Fruit fly (Drosophila melanogaster) whole organism, embryonic: ENCODE measurements around the gene CG5376.

ENCODE experiments used
- CG10565 ChIP-seq: fragments of 200-800 bp; sonication (Bioruptor generic); optimal IDR thresholded peaks from 3 replicates; lab custom pipeline; 2016; ENCODE audit warnings: missing biosample characterization, mild to moderate bottlenecking, missing genetic modification characterization
- CG10959 ChIP-seq: fragments of 200-800 bp; sonication (Bioruptor generic); IDR thresholded peaks from 2 replicates; pipeline ENCODE4 v1.3.6; 2022; ENCODE audit warnings: missing biosample characterization, missing genetic modification characterization
- CG12104 ChIP-seq: fragments of 200-800 bp; sonication (Bioruptor generic); optimal IDR thresholded peaks from 3 replicates; lab custom pipeline; 2016; ENCODE audit warnings: missing biosample characterization, missing genetic modification characterization
- CG12391 ChIP-seq: fragments of 200-800 bp; sonication (Bioruptor generic); optimal IDR thresholded peaks from 3 replicates; lab custom pipeline; 2018; ENCODE audit warnings: missing biosample characterization, mild to moderate bottlenecking, missing genetic modification characterization, moderate library complexity
- CG12942 ChIP-seq: fragments of 200-800 bp; sonication (Bioruptor generic); optimal IDR thresholded peaks from 3 replicates; lab custom pipeline; 2016; ENCODE audit warnings: missing biosample characterization, missing genetic modification characterization
- CG13624 ChIP-seq: fragments of 200-800 bp; sonication (Bioruptor generic); optimal IDR thresholded peaks from 2 replicates; lab custom pipeline; 2016; ENCODE audit warnings: missing biosample characterization, missing genetic modification characterization
- CG15011 ChIP-seq: fragments of 200-800 bp; sonication (Bioruptor generic); optimal IDR thresholded peaks from 3 replicates; lab custom pipeline; 2018; ENCODE audit warnings: missing biosample characterization, mild to moderate bottlenecking, missing genetic modification characterization
- CG15514 ChIP-seq: fragments of 200-800 bp; sonication (Bioruptor generic); optimal IDR thresholded peaks from 3 replicates; lab custom pipeline; 2017; ENCODE audit warnings: missing biosample characterization, missing genetic modification characterization, mild to moderate bottlenecking, moderate library complexity, missing genetic modification reagents
- CG17328 ChIP-seq: fragments of 200-800 bp; sonication (Bioruptor generic); IDR thresholded peaks from 2 replicates; pipeline ENCODE4 v1.3.6; 2022; ENCODE audit warnings: missing biosample characterization, missing genetic modification characterization
- CG18764 ChIP-seq: fragments of 200-800 bp; sonication (Bioruptor generic); optimal IDR thresholded peaks from 3 replicates; lab custom pipeline; 2016; ENCODE audit warnings: missing biosample characterization, missing genetic modification characterization
- CG2199 ChIP-seq: fragments of 200-800 bp; sonication (Bioruptor generic); IDR thresholded peaks from 3 replicates; pipeline ENCODE4 v1.3.6; 2022; ENCODE audit warnings: missing biosample characterization, missing genetic modification characterization
- CG2678 ChIP-seq: fragments of 200-800 bp; sonication (Bioruptor generic); optimal IDR thresholded peaks from 3 replicates; lab custom pipeline; 2019; ENCODE audit warnings: missing biosample characterization, mild to moderate bottlenecking, missing genetic modification characterization, moderate library complexity
- CG34224 ChIP-seq: fragments of 200-800 bp; sonication (Bioruptor generic); IDR thresholded peaks from 3 replicates; pipeline ENCODE4 v1.3.6; 2022; ENCODE audit warnings: missing biosample characterization, missing genetic modification characterization; ENCODE audit not compliant: partially characterized antibody
- CG4730 ChIP-seq: fragments of 200-800 bp; sonication (Bioruptor generic); IDR thresholded peaks from 2 replicates; pipeline ENCODE4 v1.3.6; 2022; ENCODE audit warnings: missing biosample characterization, missing genetic modification characterization
- CG8478 ChIP-seq: fragments of >200 bp; optimal IDR thresholded peaks from 2 replicates; lab custom pipeline; 2018
- CG9215 ChIP-seq: fragments of 200-800 bp; sonication (Bioruptor generic); IDR thresholded peaks from 2 replicates; pipeline ENCODE4 v1.3.6; 2022; ENCODE audit warnings: missing biosample characterization, missing genetic modification characterization
- CoRest ChIP-seq: fragments of 200-800 bp; sonication (Bioruptor generic); optimal IDR thresholded peaks from 3 replicates; lab custom pipeline; 2018; ENCODE audit warnings: missing biosample characterization, mild to moderate bottlenecking, missing genetic modification characterization, moderate library complexity
- Dad ChIP-seq: fragments of 200-800 bp; sonication (Bioruptor generic); optimal IDR thresholded peaks from 3 replicates; lab custom pipeline; 2016; ENCODE audit warnings: missing biosample characterization, missing genetic modification characterization
- Ets65A ChIP-seq: fragments of 200-800 bp; sonication (Bioruptor generic); peaks from one replicate; lab custom pipeline; 2016; ENCODE audit warnings: missing biosample characterization, missing genetic modification characterization
- HLH4C ChIP-seq: fragments of 200-800 bp; sonication (Bioruptor generic); IDR thresholded peaks from 3 replicates; pipeline ENCODE4 v1.3.6; 2022; ENCODE audit warnings: missing biosample characterization, missing genetic modification characterization; ENCODE audit not compliant: partially characterized antibody
- Hr39 ChIP-seq: fragments of >200 bp; optimal IDR thresholded peaks from 2 replicates; lab custom pipeline; 2017
- Hr78 ChIP-seq, 2 experiments: fragments of 200-800 bp in 1 of 2; fragments of >200 bp in 1 of 2; sonication (Bioruptor generic) in 1 of 2; optimal IDR thresholded peaks; 2 replicates each; lab custom pipeline; 2017 to 2019; ENCODE audit warnings: missing biosample characterization in 2 of 2, missing genetic modification characterization in 2 of 2, mild to moderate bottlenecking in 1 of 2, moderate library complexity in 1 of 2
- Lpt ChIP-seq: fragments of >200 bp; optimal IDR thresholded peaks from 2 replicates; lab custom pipeline; 2018; ENCODE audit warnings: missing biosample characterization, missing genetic modification characterization
- NFAT ChIP-seq: fragments of 200-800 bp; sonication (Bioruptor generic); IDR thresholded peaks from 2 replicates; pipeline ENCODE4 v1.3.6; 2022; ENCODE audit warnings: missing biosample characterization, missing genetic modification characterization
- Nf-YB ChIP-seq: fragments of 200-800 bp; sonication (Bioruptor generic); optimal IDR thresholded peaks from 3 replicates; lab custom pipeline; 2019; ENCODE audit warnings: missing biosample characterization, mild to moderate bottlenecking, missing genetic modification characterization, moderate library complexity
- Oaz ChIP-seq: fragments of 200-800 bp; sonication (Bioruptor generic); IDR thresholded peaks from 2 replicates; pipeline ENCODE4 v1.3.6; 2022; ENCODE audit warnings: missing biosample characterization, missing genetic modification characterization
- Opbp ChIP-seq: fragments of 200-800 bp; sonication (Bioruptor generic); IDR thresholded peaks from 3 replicates; pipeline ENCODE4 v1.3.6; 2022; ENCODE audit warnings: missing biosample characterization, missing genetic modification characterization; ENCODE audit not compliant: partially characterized antibody
- abd-A ChIP-seq: fragments of 200-800 bp; sonication (Bioruptor generic); optimal IDR thresholded peaks from 3 replicates; lab custom pipeline; 2019; ENCODE audit warnings: missing biosample characterization, mild to moderate bottlenecking, missing genetic modification characterization, moderate library complexity
- ac ChIP-seq: fragments of 200-800 bp; sonication (Bioruptor generic); optimal IDR thresholded peaks from 3 replicates; lab custom pipeline; 2017; ENCODE audit warnings: missing biosample characterization, mild to moderate bottlenecking, missing genetic modification characterization
- bab2 ChIP-seq: fragments of 200-800 bp; sonication (Bioruptor generic); optimal IDR thresholded peaks from 2 replicates; lab custom pipeline; 2016; ENCODE audit warnings: missing biosample characterization, missing genetic modification characterization
- bcd ChIP-seq: fragments of 200-800 bp; sonication (Bioruptor generic); optimal IDR thresholded peaks from 2 replicates; lab custom pipeline; 2017; ENCODE audit warnings: missing biosample characterization, mild to moderate bottlenecking, missing genetic modification characterization
- cas ChIP-seq: fragments of 200-800 bp; sonication (Bioruptor generic); IDR thresholded peaks from 2 replicates; pipeline ENCODE4 v1.3.6; 2022; ENCODE audit warnings: missing biosample characterization, missing genetic modification characterization
- caup ChIP-seq: fragments of 200-800 bp; sonication (Bioruptor generic); optimal IDR thresholded peaks from 3 replicates; lab custom pipeline; 2017; ENCODE audit warnings: missing biosample characterization, mild to moderate bottlenecking, missing genetic modification characterization, moderate library complexity; ENCODE audit not compliant: severe bottlenecking
- chinmo ChIP-seq: fragments of 200-800 bp; sonication (Bioruptor generic); IDR thresholded peaks from 4 replicates; pipeline ENCODE4 v1.3.6; 2022; ENCODE audit warnings: missing biosample characterization, missing genetic modification characterization; ENCODE audit not compliant: partially characterized antibody
- corto ChIP-seq: fragments of 200-800 bp; sonication (Bioruptor generic); optimal IDR thresholded peaks from 2 replicates; lab custom pipeline; 2016; ENCODE audit warnings: missing biosample characterization, mild to moderate bottlenecking, missing genetic modification characterization, moderate library complexity
- dan ChIP-seq: fragments of 200-800 bp; sonication (Bioruptor generic); IDR thresholded peaks from 2 replicates; pipeline ENCODE4 v1.3.6; 2022; ENCODE audit warnings: missing biosample characterization, missing genetic modification characterization
- fd102C ChIP-seq: fragments of 200-800 bp; sonication (Bioruptor generic); optimal IDR thresholded peaks from 2 replicates; lab custom pipeline; 2018; ENCODE audit warnings: missing biosample characterization, mild to moderate bottlenecking, missing genetic modification characterization, moderate library complexity
- gsb-n ChIP-seq: fragments of 200-800 bp; sonication (Bioruptor generic); optimal IDR thresholded peaks from 3 replicates; lab custom pipeline; 2018; ENCODE audit warnings: missing biosample characterization, mild to moderate bottlenecking, missing genetic modification characterization
- insv ChIP-seq, 2 experiments: fragments of 200-800 bp; sonication (Bioruptor generic); optimal IDR thresholded peaks; 3 replicates each; lab custom pipeline; 2016 to 2018; ENCODE audit warnings: missing biosample characterization in 2 of 2, missing genetic modification characterization in 2 of 2
- lilli ChIP-seq: fragments of 200-800 bp; sonication (Bioruptor generic); optimal IDR thresholded peaks from 3 replicates; lab custom pipeline; 2016; ENCODE audit warnings: missing biosample characterization, missing genetic modification characterization
- otp ChIP-seq: fragments of 200-800 bp; sonication (Bioruptor generic); IDR thresholded peaks from 3 replicates; pipeline ENCODE4, ENCODE4 v1.3.6; 2022; ENCODE audit warnings: missing biosample characterization, missing genetic modification characterization
- pan ChIP-seq, 4 experiments: fragments of >200 bp in 3 of 4; fragments of 200-800 bp in 1 of 4; sonication (Bioruptor generic) in 1 of 4; optimal IDR thresholded peaks in 3 of 4; IDR thresholded peaks in 1 of 4; 2 replicates each; pipeline versions ENCODE4 v1.3.6 to Lab custom; 2017 to 2022; ENCODE audit warnings: missing biosample characterization in 2 of 4, missing genetic modification characterization in 2 of 4, mixed read lengths in 1 of 4
- pita ChIP-seq: fragments of 200-800 bp; sonication (Bioruptor generic); optimal IDR thresholded peaks from 2 replicates; lab custom pipeline; 2017; ENCODE audit warnings: missing biosample characterization, mild to moderate bottlenecking, missing genetic modification characterization
- pzg ChIP-seq: fragments of 200-800 bp; sonication (Bioruptor generic); optimal IDR thresholded peaks from 3 replicates; lab custom pipeline; 2018; ENCODE audit warnings: missing biosample characterization, mild to moderate bottlenecking, missing genetic modification characterization, moderate library complexity
- repo ChIP-seq: fragments of 200-800 bp; sonication (Bioruptor generic); optimal IDR thresholded peaks from 2 replicates; lab custom pipeline; 2016; ENCODE audit warnings: missing biosample characterization, missing genetic modification characterization
- ssp ChIP-seq: fragments of 200-800 bp; sonication (Bioruptor generic); IDR thresholded peaks from 2 replicates; pipeline ENCODE4 v1.3.6; 2022; ENCODE audit warnings: missing biosample characterization, missing genetic modification characterization
- tup ChIP-seq: fragments of 200-800 bp; sonication (Bioruptor generic); optimal IDR thresholded peaks from 2 replicates; lab custom pipeline; 2016; ENCODE audit warnings: missing biosample characterization, mild to moderate bottlenecking, missing genetic modification characterization, moderate library complexity
- usp ChIP-seq: fragments of >200 bp; optimal IDR thresholded peaks from 2 replicates; lab custom pipeline; 2017; ENCODE audit warnings: missing biosample characterization, missing genetic modification characterization
- yki ChIP-seq: fragments of >200 bp; optimal IDR thresholded peaks from 3 replicates; lab custom pipeline; 2018
- zen ChIP-seq: fragments of 200-800 bp; sonication (Bioruptor generic); optimal IDR thresholded peaks from 3 replicates; lab custom pipeline; 2018; ENCODE audit warnings: missing biosample characterization, mild to moderate bottlenecking, missing genetic modification characterization, moderate library complexity

Gene CG5376

dm6 chr3R:22494523-22495309 lies 6.0 kb upstream of the CG5376 start (continued):
- TF ChIP-seq pan (optimal IDR thresholded peaks at IDR 0.05; lab: Kevin White, UChicago) (no peak), pan (GFP tag; optimal IDR thresholded peaks at IDR 0.05 in 1 of 2, IDR thresholded peaks at IDR 0.05 in 1 of 2) (no peak), NFAT (GFP tag; lab: Robert Waterston, UW) (no peak), fd102C (no peak), tup (no peak), bab2 (GFP tag; lab: Kevin White, UChicago) (no peak), CoRest (tag; lab: Kevin White, UChicago) (peak; percentile 15), Opbp (GFP tag; lab: Robert Waterston, UW) (no peak), Hr39 (no peak), CG12391 (tag; lab: Kevin White, UChicago) (no peak), pita (no peak), dan (GFP tag; lab: Robert Waterston, UW) (no peak), pzg (GFP tag; lab: Kevin White, UChicago) (no peak), CG2678 (tag; lab: Kevin White, UChicago) (peak; percentile 85), bcd (GFP tag; lab: Kevin White, UChicago) (peak; percentile 39), gsb-n (no peak), Hr78 (GFP tag; optimal IDR thresholded peaks at IDR 0.05; lab: Kevin White, UChicago) (no peak), CG15514 (peak; percentile 0), ac (GFP tag; lab: Kevin White, UChicago) (no peak), HLH4C (GFP tag; lab: Robert Waterston, UW) (no peak), Nf-YB (GFP tag; lab: Kevin White, UChicago) (no peak), CG4730 (GFP tag; lab: Robert Waterston, UW) (no peak), repo (GFP tag; lab: Kevin White, UChicago) (no peak), Lpt (GFP tag; lab: Kevin White, UChicago) (no peak), abd-A (peak; percentile 81), corto (GFP tag; lab: Kevin White, UChicago) (no peak), CG15011 (GFP tag; lab: Kevin White, UChicago) (no peak), zen (no peak), cas (no peak), chinmo (GFP tag; lab: Robert Waterston, UW) (0 out of 4 replicates have a peak, but pooled peaks have one; percentile 35), CG12942 (GFP tag; lab: Kevin White, UChicago) (no peak), CG10565 (no peak), CG8478 (peak; percentile 45), CG2199 (no peak), yki (lab: Kevin White, UChicago) (no peak), CG17328 (GFP tag; lab: Robert Waterston, UW) (no peak), CG9215 (GFP tag; lab: Robert Waterston, UW) (peak; percentile 7; the same call in 1 of the 2 replicates), CG10959 (GFP tag; lab: Robert Waterston, UW) (no peak), usp (no peak), CG34224 (GFP tag; lab: Robert Waterston, UW) (no peak), CG12104 (GFP tag; lab: Kevin White, UChicago) (no peak), insv (GFP tag; optimal IDR thresholded peaks at IDR 0.05; lab: Kevin White, UChicago) (no peak), Ets65A (GFP tag; lab: Kevin White, UChicago) (peak; percentile 85), lilli (GFP tag; lab: Kevin White, UChicago) (peak; percentile 31), Oaz (no peak), CG13624 (GFP tag; lab: Kevin White, UChicago) (no peak), ssp (GFP tag; lab: Robert Waterston, UW) (no peak), Dad (GFP tag; lab: Kevin White, UChicago) (no peak), CG18764 (GFP tag; lab: Kevin White, UChicago) (no peak), caup (GFP tag; lab: Kevin White, UChicago) (peak; percentile 16), otp (no peak)
